Worm (Caenorhabditis elegans): ENCODE measurements around the gene ztf-20.

DNA sequence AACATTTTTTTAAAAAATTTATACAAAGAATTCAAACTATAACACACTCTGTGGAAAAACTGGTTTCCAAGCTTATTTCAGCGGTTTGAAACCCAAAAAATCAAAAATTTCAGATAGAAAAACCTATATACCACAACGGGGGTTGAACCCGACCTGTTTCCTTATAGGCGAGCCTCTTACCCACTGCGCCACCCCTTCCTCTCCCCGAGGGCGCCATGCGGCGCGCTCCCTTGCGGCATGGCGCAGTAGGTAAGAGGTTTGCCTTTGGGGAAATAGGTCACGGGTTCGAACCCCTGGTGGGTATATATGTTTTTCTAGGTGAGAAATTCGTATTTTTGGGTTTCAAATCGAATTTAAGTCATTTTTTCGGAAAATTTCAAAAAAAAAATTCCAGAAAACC, 46.9 kb downstream of the ztf-20 start:
- no peak for TF ChIP-seq pha-4 (tag; optimal IDR thresholded peaks at IDR 0.05)
- TF ChIP-seq ztf-11 (tag; optimal IDR thresholded peaks at IDR 0.05) = no peak
- TF ChIP-seq unc-62 (GFP tag; optimal IDR thresholded peaks at IDR 0.05) = no peak
- TF ChIP-seq nhr-237 (tag; optimal IDR thresholded peaks at IDR 0.05) = no peak
- TF ChIP-seq elt-3 (tag; optimal IDR thresholded peaks at IDR 0.05) = no peak
- TF ChIP-seq cnd-1 (tag; optimal IDR thresholded peaks at IDR 0.05) = no peak
- TF ChIP-seq nhr-2 (tag; optimal IDR thresholded peaks at IDR 0.05) = no peak
- TF ChIP-seq nhr-12 (tag; optimal IDR thresholded peaks at IDR 0.05) = no peak
- TF ChIP-seq mep-1 (tag; optimal IDR thresholded peaks at IDR 0.05) = no peak
